Worm (Caenorhabditis elegans) whole organism, L2 larva: ENCODE data around the gene F46F2.5.

Experiments
- C34F6.9 ChIP-seq: fragments of 150-350 bp; optimal IDR thresholded peaks from 2 replicates; lab custom pipeline; 2014; ENCODE audit warnings: missing biosample characterization, missing genetic modification characterization
- F13H6.1 ChIP-seq: sonication (generic microtip); optimal IDR thresholded peaks from 2 replicates; lab custom pipeline; 2016; ENCODE audit warnings: missing genetic modification characterization, missing compliant biosample characterization
- R02D3.7 ChIP-seq: fragments of 150-350 bp; optimal IDR thresholded peaks from 2 replicates; lab custom pipeline; 2014; ENCODE audit warnings: missing biosample characterization, missing genetic modification characterization
- Y55F3AM.14 ChIP-seq: fragments of 200-800 bp; sonication (Bioruptor generic); optimal IDR thresholded peaks from 2 replicates; lab custom pipeline; 2018; ENCODE audit warnings: mild to moderate bottlenecking, missing genetic modification characterization, missing compliant biosample characterization
- ZK546.5 ChIP-seq: sonication (generic microtip); optimal IDR thresholded peaks from 2 replicates; lab custom pipeline; 2017; ENCODE audit warnings: missing biosample characterization, missing genetic modification characterization
- alr-1 ChIP-seq: fragments of 150-350 bp; optimal IDR thresholded peaks from 2 replicates; lab custom pipeline; 2014; ENCODE audit warnings: missing biosample characterization, missing genetic modification characterization
- aly-2 ChIP-seq: fragments of 150-350 bp; optimal IDR thresholded peaks from 2 replicates; lab custom pipeline; 2014; ENCODE audit warnings: missing biosample characterization, missing genetic modification characterization
- ama-1 ChIP-seq: fragments of 150-350 bp; optimal IDR thresholded peaks from 2 replicates; lab custom pipeline; 2018; ENCODE audit warnings: inconsistent platforms
- blmp-1 ChIP-seq: sonication (generic microtip); optimal IDR thresholded peaks from 2 replicates; lab custom pipeline; 2017; ENCODE audit warnings: missing genetic modification characterization, mild to moderate bottlenecking, missing compliant biosample characterization, antibody characterized with exemption, moderate library complexity; ENCODE audit not compliant: insufficient read depth
- ceh-16 ChIP-seq: fragments of 150-350 bp; optimal IDR thresholded peaks from 2 replicates; lab custom pipeline; 2014; ENCODE audit warnings: missing biosample characterization, missing genetic modification characterization
- ceh-82 ChIP-seq: fragments of 150-350 bp; optimal IDR thresholded peaks from 2 replicates; lab custom pipeline; 2014; ENCODE audit warnings: missing biosample characterization, missing genetic modification characterization
- crh-2 ChIP-seq: sonication (generic microtip); optimal IDR thresholded peaks from 2 replicates; lab custom pipeline; 2017; ENCODE audit warnings: missing biosample characterization, missing genetic modification characterization
- dmd-4 ChIP-seq: sonication (generic microtip); optimal IDR thresholded peaks from 2 replicates; lab custom pipeline; 2017; ENCODE audit warnings: missing biosample characterization, missing genetic modification characterization
- egl-27 ChIP-seq: sonication (generic microtip); optimal IDR thresholded peaks from 3 replicates; lab custom pipeline; 2017; ENCODE audit warnings: missing biosample characterization, missing genetic modification reagents, missing genetic modification characterization
- elt-1 ChIP-seq: fragments of 150-350 bp; optimal IDR thresholded peaks from 2 replicates; lab custom pipeline; 2014; ENCODE audit warnings: missing biosample characterization, missing genetic modification characterization
- elt-3 ChIP-seq: sonication (generic microtip); optimal IDR thresholded peaks from 2 replicates; lab custom pipeline; 2017; ENCODE audit warnings: missing biosample characterization, missing genetic modification characterization
- fos-1 ChIP-seq: fragments of 150-350 bp; optimal IDR thresholded peaks from 2 replicates; lab custom pipeline; 2014; ENCODE audit warnings: missing biosample characterization, missing genetic modification characterization
- gmeb-1 ChIP-seq: fragments of 150-350 bp; optimal IDR thresholded peaks from 2 replicates; lab custom pipeline; 2014; ENCODE audit warnings: missing biosample characterization, missing genetic modification characterization
- lin-11 ChIP-seq: fragments of 150-350 bp; sonication (generic microtip); optimal IDR thresholded peaks from 2 replicates; lab custom pipeline; 2014; ENCODE audit warnings: missing biosample characterization, missing genetic modification characterization, inconsistent platforms, mixed read lengths
- lin-13 ChIP-seq: fragments of 150-350 bp; optimal IDR thresholded peaks from 2 replicates; lab custom pipeline; 2014; ENCODE audit warnings: missing biosample characterization, missing genetic modification reagents, missing genetic modification characterization
- lin-39 ChIP-seq: fragments of 150-350 bp; optimal IDR thresholded peaks from 2 replicates; lab custom pipeline; 2014; ENCODE audit warnings: missing biosample characterization, missing genetic modification reagents, missing genetic modification characterization
- lsy-2 ChIP-seq, 2 experiments: fragments of 150-350 bp in 1 of 2; sonication (generic microtip) in 1 of 2; optimal IDR thresholded peaks; 2 replicates each; lab custom pipeline; 2014 to 2017; ENCODE audit warnings: missing biosample characterization in 2 of 2, missing genetic modification characterization in 2 of 2
- mab-5 ChIP-seq: fragments of 150-350 bp; optimal IDR thresholded peaks from 2 replicates; lab custom pipeline; 2014; ENCODE audit warnings: missing biosample characterization, missing genetic modification characterization
- mbf-1 ChIP-seq: sonication (generic microtip); optimal IDR thresholded peaks from 2 replicates; lab custom pipeline; 2017; ENCODE audit warnings: missing biosample characterization, missing genetic modification characterization
- mdl-1 ChIP-seq, 2 experiments: fragments of 150-350 bp in 1 of 2; sonication (generic microtip) in 1 of 2; optimal IDR thresholded peaks; 2 replicates each; lab custom pipeline; 2017; ENCODE audit warnings: missing biosample characterization in 2 of 2, missing genetic modification characterization in 2 of 2
- nhr-10 ChIP-seq: sonication (generic microtip); optimal IDR thresholded peaks from 2 replicates; lab custom pipeline; 2017; ENCODE audit warnings: missing biosample characterization, missing genetic modification characterization
- nhr-11 ChIP-seq: fragments of 150-350 bp; optimal IDR thresholded peaks from 2 replicates; lab custom pipeline; 2014; ENCODE audit warnings: missing biosample characterization, missing genetic modification characterization
- nhr-12 ChIP-seq: fragments of 150-350 bp; optimal IDR thresholded peaks from 2 replicates; lab custom pipeline; 2014; ENCODE audit warnings: missing biosample characterization, missing genetic modification characterization
- nhr-129 ChIP-seq: fragments of 150-350 bp; optimal IDR thresholded peaks from 2 replicates; lab custom pipeline; 2014; ENCODE audit warnings: missing biosample characterization, missing genetic modification characterization
- nhr-21 ChIP-seq: fragments of 150-350 bp; optimal IDR thresholded peaks from 2 replicates; lab custom pipeline; 2014; ENCODE audit warnings: missing biosample characterization, missing genetic modification characterization
- nhr-23 ChIP-seq: fragments of 150-350 bp; optimal IDR thresholded peaks from 2 replicates; lab custom pipeline; 2014; ENCODE audit warnings: missing biosample characterization, missing genetic modification reagents, missing genetic modification characterization
- nhr-237 ChIP-seq: fragments of 150-350 bp; optimal IDR thresholded peaks from 2 replicates; lab custom pipeline; 2014; ENCODE audit warnings: missing biosample characterization, missing genetic modification characterization
- nhr-25 ChIP-seq: fragments of 150-350 bp; sonication (generic microtip); optimal IDR thresholded peaks from 3 replicates; lab custom pipeline; 2014; ENCODE audit warnings: missing biosample characterization, missing genetic modification characterization
- nhr-6 ChIP-seq: fragments of 150-350 bp; optimal IDR thresholded peaks from 2 replicates; lab custom pipeline; 2014; ENCODE audit warnings: missing biosample characterization, missing genetic modification characterization
- nhr-77 ChIP-seq: fragments of 150-350 bp; optimal IDR thresholded peaks from 2 replicates; lab custom pipeline; 2014; ENCODE audit warnings: missing biosample characterization, missing genetic modification characterization
- peb-1 ChIP-seq: fragments of 150-350 bp; optimal IDR thresholded peaks from 2 replicates; lab custom pipeline; 2014; ENCODE audit warnings: missing biosample characterization, missing genetic modification characterization
- sem-4 ChIP-seq: fragments of 150-350 bp; optimal IDR thresholded peaks from 2 replicates; lab custom pipeline; 2014; ENCODE audit warnings: missing biosample characterization, missing genetic modification reagents, missing genetic modification characterization
- skn-1 ChIP-seq: sonication (generic microtip); optimal IDR thresholded peaks from 2 replicates; lab custom pipeline; 2017; ENCODE audit warnings: missing biosample characterization, missing genetic modification characterization
- sma-3 ChIP-seq: sonication (generic microtip); optimal IDR thresholded peaks from 2 replicates; lab custom pipeline; 2016; ENCODE audit warnings: missing genetic modification reagents, missing genetic modification characterization, missing compliant biosample characterization
- sma-9 ChIP-seq, 2 experiments: fragments of 150-350 bp in 1 of 2; sonication (generic microtip) in 1 of 2; optimal IDR thresholded peaks; 2 replicates each; lab custom pipeline; 2014 to 2016; ENCODE audit warnings: missing genetic modification characterization in 2 of 2, mild to moderate bottlenecking in 1 of 2, missing biosample characterization in 1 of 2, missing compliant biosample characterization in 1 of 2, missing genetic modification reagents in 1 of 2, moderate library complexity in 1 of 2
- snpc-4 ChIP-seq: fragments of 150-350 bp; optimal IDR thresholded peaks from 2 replicates; lab custom pipeline; 2014; ENCODE audit warnings: missing biosample characterization, missing genetic modification characterization
- unc-39 ChIP-seq: fragments of 150-350 bp; optimal IDR thresholded peaks from 2 replicates; lab custom pipeline; 2014; ENCODE audit warnings: missing biosample characterization, missing genetic modification characterization
- unc-55 ChIP-seq: fragments of 150-350 bp; sonication (generic microtip); optimal IDR thresholded peaks from 3 replicates; lab custom pipeline; 2014; ENCODE audit warnings: missing biosample characterization, missing genetic modification reagents, missing genetic modification characterization
- unc-62 ChIP-seq: fragments of 150-350 bp; optimal IDR thresholded peaks from 2 replicates; lab custom pipeline; 2014; ENCODE audit warnings: missing biosample characterization, missing genetic modification reagents, missing genetic modification characterization
- zag-1 ChIP-seq: fragments of 150-350 bp; optimal IDR thresholded peaks from 2 replicates; lab custom pipeline; 2014; ENCODE audit warnings: missing biosample characterization, missing genetic modification characterization
- ztf-1 ChIP-seq: fragments of 200-800 bp; sonication (Bioruptor generic); conservative IDR thresholded peaks from 2 replicates; pipeline ENCODE4 v1.3.6; 2022; ENCODE audit warnings: missing genetic modification characterization, missing compliant biosample characterization
- ztf-11 ChIP-seq: sonication (generic microtip); optimal IDR thresholded peaks from 2 replicates; lab custom pipeline; 2017; ENCODE audit warnings: missing biosample characterization, missing genetic modification characterization
- ztf-4 ChIP-seq: fragments of 150-350 bp; optimal IDR thresholded peaks from 2 replicates; lab custom pipeline; 2014; ENCODE audit warnings: missing biosample characterization, missing genetic modification characterization

The F46F2.5 gene

ce11 chrX:15276241-15276640, 13.7 kb downstream of the F46F2.5 start:
- TF ChIP-seq sma-9 (GFP tag; optimal IDR thresholded peaks at IDR 0.05; lab: Kevin White, UChicago) (peak; percentile 46), sma-9 (tag; optimal IDR thresholded peaks at IDR 0.05; lab: Kevin White, UChicago) (no peak), nhr-77 (no peak)

- TF ChIP-seq mdl-1 (tag; optimal IDR thresholded peaks at IDR 0.05; lab: Kevin White, UChicago) (peak; percentile 48 to 73), elt-1 (tag; lab: Kevin White, UChicago) (no peak), skn-1 (tag; lab: Kevin White, UChicago) (no peak), ztf-11 (tag; lab: Kevin White, UChicago) (no peak), sma-3 (GFP tag; lab: Kevin White, UChicago) (peak; percentile 70), R02D3.7 (no peak), nhr-12 (tag; lab: Kevin White, UChicago) (no peak), ztf-1 (GFP tag; lab: Robert Waterston, UW) (no peak), ceh-16 (tag; lab: Kevin White, UChicago) (peak; percentile 51), ceh-82 (no peak), peb-1 (tag; lab: Kevin White, UChicago) (no peak), lsy-2 (tag; optimal IDR thresholded peaks at IDR 0.05; lab: Kevin White, UChicago) (peak; percentile 22 to 76), F13H6.1 (tag; lab: Kevin White, UChicago) (peak; percentile 90), lin-39 (tag; lab: Kevin White, UChicago) (no peak), nhr-77 (no peak), snpc-4 (peak; percentile 36), nhr-129 (tag; lab: Kevin White, UChicago) (peak; percentile 92), nhr-23 (tag; lab: Kevin White, UChicago) (no peak), Y55F3AM.14 (peak; percentile 48), nhr-21 (tag; lab: Kevin White, UChicago) (peak; percentile 89), sem-4 (peak; percentile 93), ztf-4 (peak; percentile 80), gmeb-1 (tag; lab: Kevin White, UChicago) (peak; percentile 38), fos-1 (peak; percentile 53), C34F6.9 (tag; lab: Kevin White, UChicago) (peak; percentile 86), elt-3 (tag; lab: Kevin White, UChicago) (no peak), egl-27 (tag; lab: Kevin White, UChicago) (peak; percentile 87), ama-1 (lab: Kevin White, UChicago) (no peak), unc-55 (GFP tag; lab: Kevin White, UChicago) (peak; percentile 94), aly-2 (no peak), zag-1 (peak; percentile 38), lin-11 (tag; lab: Kevin White, UChicago) (no peak), crh-2 (tag; lab: Kevin White, UChicago) (peak; percentile 82), unc-62 (no peak), unc-39 (no peak), mbf-1 (tag; lab: Kevin White, UChicago) (no peak), sma-9 (GFP tag; optimal IDR thresholded peaks at IDR 0.05; lab: Kevin White, UChicago) (peak; percentile 94), sma-9 (tag; optimal IDR thresholded peaks at IDR 0.05; lab: Kevin White, UChicago) (no peak), nhr-11 (no peak), alr-1 (tag; lab: Kevin White, UChicago) (no peak), mab-5 (tag; lab: Kevin White, UChicago) (peak; percentile 70), lin-13 (GFP tag; lab: Kevin White, UChicago) (peak; percentile 74), dmd-4 (no peak), ZK546.5 (tag; lab: Kevin White, UChicago) (no peak), nhr-10 (no peak), nhr-25 (peak; percentile 92), nhr-237 (tag; lab: Kevin White, UChicago) (no peak), blmp-1 (tag; lab: Kevin White, UChicago) (peak; percentile 100), nhr-6 (tag; lab: Kevin White, UChicago) (peak; percentile 81)
Measured at ce11 chrX:15276774-15277173, 14.3 kb downstream of the F46F2.5 start.
